Fruit fly (Drosophila melanogaster): ENCODE measurements around the gene Cbl.

DNA sequence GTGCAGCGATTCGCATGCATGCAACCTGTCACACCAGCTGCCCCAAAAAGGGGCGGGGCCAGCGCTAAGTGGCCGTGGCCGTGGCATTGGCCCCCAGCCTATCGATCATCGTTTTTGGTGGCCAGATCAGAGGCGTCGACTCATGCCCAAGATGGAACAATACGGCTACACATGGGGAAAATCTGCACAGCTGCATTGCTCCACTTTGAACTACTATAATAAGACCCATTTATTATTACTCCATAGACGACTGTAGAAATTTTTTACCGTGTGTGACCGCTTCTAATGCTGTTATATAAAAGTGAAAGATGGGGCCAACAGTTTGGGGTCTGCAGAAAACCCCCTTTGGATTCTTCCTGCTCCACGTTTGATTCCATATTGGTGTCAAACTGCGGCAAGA, 40.8 kb upstream of the Cbl start:
- TF ChIP-seq CG8478 (optimal IDR thresholded peaks at IDR 0.05) (no peak), CTCF (optimal IDR thresholded peaks at IDR 0.05) (no peak)

All from S2 (cell line).